Worm (Caenorhabditis elegans): ENCODE measurements around the gene F38H12.5.

Gene F38H12.5

ce11 chrV:4131471-4131939, 48.7 kb upstream of the F38H12.5 start, which contains the start of gene nhr-57 (continued):
- TF ChIP-seq saeg-2 (GFP tag; IDR thresholded peaks at IDR 0.05) (0 out of 2 replicates have a peak, but pooled peaks have one; percentile 54), daf-12 (tag; optimal IDR thresholded peaks at IDR 0.05) (no peak), Y75B8A.6 (GFP tag; IDR thresholded peaks at IDR 0.05) (no peak), daf-16 (GFP tag; optimal IDR thresholded peaks at IDR 0.05) (peak in 1 of 2 experiments; percentile 40), daf-16 (tag; optimal IDR thresholded peaks at IDR 0.05) (peak; percentile 84), tra-1 (GFP tag; IDR thresholded peaks at IDR 0.05) (0 out of 2 replicates have a peak, but pooled peaks have one; percentile 53), aly-2 (tag; optimal IDR thresholded peaks at IDR 0.05) (no peak), cey-2 (tag; optimal IDR thresholded peaks at IDR 0.05; ENCODE audit: borderline replicate concordance, insufficient read depth) (peak; percentile 53), dmd-6 (GFP tag; IDR thresholded peaks at IDR 0.05) (peak; percentile 97), lsy-2 (tag; optimal IDR thresholded peaks at IDR 0.05) (no peak), dve-1 (tag; optimal IDR thresholded peaks at IDR 0.05; ENCODE audit: insufficient read depth) (peak; percentile 85), nhr-111 (GFP tag; optimal IDR thresholded peaks at IDR 0.05) (no peak), arid-1 (GFP tag; conservative IDR thresholded peaks at IDR 0.05) (no peak), nhr-102 (tag; optimal IDR thresholded peaks at IDR 0.05) (peak; percentile 65), R02D3.7 (tag; optimal IDR thresholded peaks at IDR 0.05) (no peak), tag-97 (GFP tag; IDR thresholded peaks at IDR 0.05) (no peak), ZK337.2 (GFP tag; IDR thresholded peaks at IDR 0.05) (no peak), ctbp-1 (GFP tag; IDR thresholded peaks at IDR 0.05) (no peak), hif-1 (tag; optimal IDR thresholded peaks at IDR 0.05) (peak; percentile 98 to 100), nhr-6 (tag; optimal IDR thresholded peaks at IDR 0.05) (no peak), spr-3 (GFP tag; optimal IDR thresholded peaks at IDR 0.05) (no peak), nhr-77 (tag; optimal IDR thresholded peaks at IDR 0.05) (peak; percentile 4), ces-1 (GFP tag; optimal IDR thresholded peaks at IDR 0.05) (no peak), fos-1 (tag; optimal IDR thresholded peaks at IDR 0.05) (no peak), aha-1 (tag) (peak; percentile 100), mdt-29 (GFP tag; IDR thresholded peaks at IDR 0.05) (peak; percentile 64; the same call in 1 of the 2 replicates), ztf-7 (tag; optimal IDR thresholded peaks at IDR 0.05) (peak; percentile 11), nhr-11 (tag; optimal IDR thresholded peaks at IDR 0.05) (peak; percentile 31), nhr-10 (tag; optimal IDR thresholded peaks at IDR 0.05) (peak; percentile 16), rbr-2 (tag; optimal IDR thresholded peaks at IDR 0.05) (no peak), duxl-1 (tag; optimal IDR thresholded peaks at IDR 0.05; ENCODE audit: poor library complexity) (no peak), ZK546.5 (tag; optimal IDR thresholded peaks at IDR 0.05) (no peak), lin-1 (GFP tag; IDR thresholded peaks at IDR 0.05) (peak; percentile 49), hmg-1.1 (GFP tag; IDR thresholded peaks at IDR 0.05) (no peak), nhr-76 (tag; optimal IDR thresholded peaks at IDR 0.05) (no peak), F26F4.8 (GFP tag; conservative IDR thresholded peaks at IDR 0.05) (no peak), F37D6.2 (tag; optimal IDR thresholded peaks at IDR 0.05) (no peak), zip-11 (GFP tag; IDR thresholded peaks at IDR 0.05) (no peak), nhr-28 (tag; optimal IDR thresholded peaks at IDR 0.05) (peak; percentile 94), unc-39 (tag; optimal IDR thresholded peaks at IDR 0.05) (no peak), Y5F2A.4 (GFP tag; optimal IDR thresholded peaks at IDR 0.05) (no peak), mxl-2 (GFP tag; conservative IDR thresholded peaks at IDR 0.05) (no peak), hlh-11 (tag; optimal IDR thresholded peaks at IDR 0.05) (peak; percentile 93), ama-1 (optimal IDR thresholded peaks at IDR 0.05) (no peak), nhr-41 (GFP tag; IDR thresholded peaks at IDR 0.05) (no peak), ceh-62 (tag; optimal IDR thresholded peaks at IDR 0.05) (no peak), php-3 (GFP tag; IDR thresholded peaks at IDR 0.05) (0 out of 2 replicates have a peak, but pooled peaks have one; percentile 21), ceh-20 (GFP tag; IDR thresholded peaks at IDR 0.05) (peak; percentile 51; the same call in 1 of the 2 replicates), nhr-42 (GFP tag; IDR thresholded peaks at IDR 0.05) (no peak), Y48G9A.11 (GFP tag; IDR thresholded peaks at IDR 0.05) (no peak), T26A8.4 (GFP tag; IDR thresholded peaks at IDR 0.05) (no peak), vab-7 (GFP tag; IDR thresholded peaks at IDR 0.05) (no peak)
